Worm (Caenorhabditis elegans) whole organism, young adult: Measurements from ENCODE around the gene C13A10.1.

Experiments used
- B0035.1 ChIP-seq: sonication (generic microtip); optimal IDR thresholded peaks from 2 replicates; lab custom pipeline; 2016; ENCODE audit warnings: missing genetic modification characterization, mild to moderate bottlenecking, missing compliant biosample characterization, missing genotype, missing genetic modification reagents
- B0336.3 ChIP-seq: fragments of 200-800 bp; sonication (Bioruptor generic); IDR thresholded peaks from 2 replicates; pipeline ENCODE4 v1.3.6; 2022; ENCODE audit warnings: missing genetic modification characterization, missing compliant biosample characterization
- C17E4.6 ChIP-seq: fragments of 200-800 bp; sonication (Bioruptor generic); IDR thresholded peaks from 2 replicates; pipeline ENCODE4 v1.3.6; 2022; ENCODE audit warnings: missing genetic modification reagents, missing genetic modification characterization, missing compliant biosample characterization
- F23B12.7 ChIP-seq: sonication (generic microtip); optimal IDR thresholded peaks from 2 replicates; lab custom pipeline; 2017; ENCODE audit warnings: missing genetic modification characterization, mild to moderate bottlenecking, missing compliant biosample characterization, antibody characterized with exemption, moderate library complexity; ENCODE audit not compliant: insufficient read depth
- F57A8.1 ChIP-seq: fragments of 200-800 bp; sonication (Bioruptor generic); optimal IDR thresholded peaks from 2 replicates; lab custom pipeline; 2018; ENCODE audit warnings: mild to moderate bottlenecking, missing genetic modification characterization, moderate library complexity, missing compliant biosample characterization
- F57C9.4 ChIP-seq: sonication (generic microtip); optimal IDR thresholded peaks from 2 replicates; lab custom pipeline; 2017; ENCODE audit warnings: mild to moderate bottlenecking, missing genetic modification characterization, missing compliant biosample characterization
- K11D2.4 ChIP-seq: fragments of 200-800 bp; sonication (Bioruptor generic); IDR thresholded peaks from 2 replicates; pipeline ENCODE4 v1.3.6; 2022; ENCODE audit warnings: missing genetic modification reagents, missing genetic modification characterization, missing compliant biosample characterization
- K12H6.12 ChIP-seq: fragments of 200-800 bp; sonication (Bioruptor generic); optimal IDR thresholded peaks from 2 replicates; lab custom pipeline; 2018; ENCODE audit warnings: mild to moderate bottlenecking, missing genetic modification characterization, missing compliant biosample characterization
- T26A5.8 ChIP-seq: sonication (generic microtip); optimal IDR thresholded peaks from 2 replicates; lab custom pipeline; 2016; ENCODE audit warnings: missing genetic modification characterization, missing compliant biosample characterization
- Y53F4B.3 ChIP-seq: fragments of 200-800 bp; sonication (Bioruptor generic); IDR thresholded peaks from 2 replicates; pipeline ENCODE4 v1.3.6; 2022; ENCODE audit warnings: missing genetic modification reagents, missing genetic modification characterization, missing compliant biosample characterization
- Y67H2A.10 ChIP-seq: fragments of 200-800 bp; sonication (Bioruptor generic); conservative IDR thresholded peaks from 2 replicates; pipeline ENCODE4 v1.3.6; 2022; ENCODE audit warnings: missing genetic modification reagents, missing genetic modification characterization, missing compliant biosample characterization
- Y79H2A.3 ChIP-seq: fragments of 200-800 bp; sonication (Bioruptor generic); conservative IDR thresholded peaks from 2 replicates; pipeline ENCODE4 v1.3.6; 2022; ENCODE audit warnings: missing genetic modification reagents, missing genetic modification characterization, missing compliant biosample characterization
- ZK185.1 ChIP-seq: sonication (generic microtip); optimal IDR thresholded peaks from 2 replicates; lab custom pipeline; 2016; ENCODE audit warnings: mild to moderate bottlenecking, missing genetic modification characterization, missing compliant biosample characterization; ENCODE audit not compliant: poor library complexity, severe bottlenecking
- aptf-2 ChIP-seq: fragments of 200-800 bp; sonication (Bioruptor generic); conservative IDR thresholded peaks from 2 replicates; pipeline ENCODE4 v1.3.6; 2022; ENCODE audit warnings: missing genetic modification reagents, missing genetic modification characterization, missing compliant biosample characterization
- athp-1 ChIP-seq: sonication (generic microtip); optimal IDR thresholded peaks from 2 replicates; lab custom pipeline; 2017; ENCODE audit warnings: mild to moderate bottlenecking, missing genetic modification characterization, missing compliant biosample characterization
- attf-3 ChIP-seq: fragments of 200-800 bp; sonication (Bioruptor generic); conservative IDR thresholded peaks from 2 replicates; pipeline ENCODE4 v1.3.6; 2022; ENCODE audit warnings: missing genetic modification reagents, missing genetic modification characterization, missing compliant biosample characterization
- bed-1 ChIP-seq: fragments of 200-800 bp; sonication (Bioruptor generic); IDR thresholded peaks from 2 replicates; pipeline ENCODE4 v1.3.6; 2022; ENCODE audit warnings: missing genetic modification reagents, missing genetic modification characterization, missing compliant biosample characterization
- bed-2 ChIP-seq: fragments of 200-800 bp; sonication (Bioruptor generic); IDR thresholded peaks from 2 replicates; pipeline ENCODE4 v1.3.6; 2022; ENCODE audit warnings: missing genetic modification reagents, missing genetic modification characterization, missing compliant biosample characterization
- chd-7 ChIP-seq: sonication (generic microtip); optimal IDR thresholded peaks from 2 replicates; lab custom pipeline; 2016; ENCODE audit warnings: mild to moderate bottlenecking, missing genetic modification characterization, moderate library complexity, missing compliant biosample characterization
- efl-1 ChIP-seq: fragments of 150-350 bp; optimal IDR thresholded peaks from 2 replicates; lab custom pipeline; 2014; ENCODE audit warnings: missing biosample characterization, missing genetic modification reagents, missing genetic modification characterization
- egl-44 ChIP-seq: fragments of 200-800 bp; sonication (Bioruptor generic); IDR thresholded peaks from 2 replicates; pipeline ENCODE4 v1.3.6; 2022; ENCODE audit warnings: missing genetic modification reagents, missing genetic modification characterization, missing compliant biosample characterization
- egrh-3 ChIP-seq: fragments of 200-800 bp; sonication (Bioruptor generic); IDR thresholded peaks from 2 replicates; pipeline ENCODE4 v1.3.6; 2022; ENCODE audit warnings: missing genetic modification reagents, missing genetic modification characterization, missing compliant biosample characterization
- fkh-3 ChIP-seq: sonication (generic microtip); optimal IDR thresholded peaks from 2 replicates; lab custom pipeline; 2016; ENCODE audit warnings: mild to moderate bottlenecking, missing genetic modification characterization, missing compliant biosample characterization
- hmg-20 ChIP-seq: fragments of 200-800 bp; sonication (Bioruptor generic); IDR thresholded peaks from 2 replicates; pipeline ENCODE4 v1.3.6; 2022; ENCODE audit warnings: missing genetic modification reagents, missing genetic modification characterization, missing compliant biosample characterization
- hrde-1 ChIP-seq: sonication (generic microtip); optimal IDR thresholded peaks from 2 replicates; lab custom pipeline; 2016; ENCODE audit warnings: missing genetic modification characterization, mild to moderate bottlenecking, missing compliant biosample characterization, moderate library complexity, missing genotype, missing genetic modification reagents, borderline replicate concordance
- lin-35 ChIP-seq, 3 experiments: fragments of 150-350 bp in 2 of 3; sonication (generic microtip) in 1 of 3; optimal IDR thresholded peaks; 2 replicates each; lab custom pipeline; 2014 to 2018; ENCODE audit warnings: missing biosample characterization in 3 of 3, missing genetic modification characterization in 3 of 3, missing genetic modification reagents in 3 of 3
- lin-54 ChIP-seq: fragments of 200-800 bp; sonication (Bioruptor generic); optimal IDR thresholded peaks from 2 replicates; lab custom pipeline; 2018; ENCODE audit warnings: mild to moderate bottlenecking, missing genetic modification characterization, missing compliant biosample characterization
- madf-10 ChIP-seq: sonication (generic microtip); optimal IDR thresholded peaks from 2 replicates; lab custom pipeline; 2016; ENCODE audit warnings: mild to moderate bottlenecking, missing genetic modification characterization, missing compliant biosample characterization
- madf-3 ChIP-seq: fragments of 200-800 bp; sonication (Bioruptor generic); IDR thresholded peaks from 2 replicates; pipeline ENCODE4 v1.3.6; 2022; ENCODE audit warnings: missing genetic modification reagents, missing genetic modification characterization, missing compliant biosample characterization
- madf-8 ChIP-seq: fragments of 200-800 bp; sonication (Bioruptor generic); conservative IDR thresholded peaks from 2 replicates; pipeline ENCODE4 v1.3.6; 2022; ENCODE audit warnings: missing genetic modification reagents, missing genetic modification characterization, missing compliant biosample characterization
- mxl-1 ChIP-seq: sonication (generic microtip); optimal IDR thresholded peaks from 2 replicates; lab custom pipeline; 2016; ENCODE audit warnings: missing genetic modification characterization, missing compliant biosample characterization
- nfya-1 ChIP-seq: sonication (generic microtip); optimal IDR thresholded peaks from 2 replicates; lab custom pipeline; 2017; ENCODE audit warnings: antibody characterized with exemption, missing compliant biosample characterization, missing genetic modification characterization, borderline replicate concordance; ENCODE audit not compliant: insufficient read depth
- nfyb-1 ChIP-seq: fragments of 200-800 bp; sonication (Bioruptor generic); IDR thresholded peaks from 2 replicates; pipeline ENCODE4 v1.3.6; 2022; ENCODE audit warnings: missing genetic modification reagents, missing genetic modification characterization, missing compliant biosample characterization
- nhr-120 ChIP-seq: fragments of 200-800 bp; sonication (Bioruptor generic); IDR thresholded peaks from 2 replicates; pipeline ENCODE4 v1.3.6; 2022; ENCODE audit warnings: missing genetic modification characterization, missing compliant biosample characterization
- nhr-179 ChIP-seq: sonication (generic microtip); optimal IDR thresholded peaks from 2 replicates; lab custom pipeline; 2016; ENCODE audit warnings: mild to moderate bottlenecking, missing genetic modification characterization, missing compliant biosample characterization
- nhr-80 ChIP-seq: sonication (generic microtip); optimal IDR thresholded peaks from 2 replicates; lab custom pipeline; 2016; ENCODE audit warnings: missing genetic modification characterization, missing compliant biosample characterization
- nhr-90 ChIP-seq: sonication (generic microtip); optimal IDR thresholded peaks from 2 replicates; lab custom pipeline; 2016; ENCODE audit warnings: missing genotype, mild to moderate bottlenecking, missing genetic modification characterization, missing compliant biosample characterization
- pha-4 ChIP-seq: fragments of 150-350 bp; sonication (generic microtip); optimal IDR thresholded peaks from 2 replicates; lab custom pipeline; 2014; ENCODE audit warnings: missing biosample characterization, missing genetic modification reagents, missing genetic modification characterization
- sea-2 ChIP-seq: fragments of 200-800 bp; sonication (Bioruptor generic); IDR thresholded peaks from 2 replicates; pipeline ENCODE4 v1.3.6; 2022; ENCODE audit warnings: missing genetic modification characterization, missing compliant biosample characterization
- snpc-4 ChIP-seq, 5 experiments: fragments of 150-350 bp in 1 of 5; sonication (generic microtip) in 4 of 5; optimal IDR thresholded peaks; 2 replicates each; lab custom pipeline; 2014 to 2018; ENCODE audit warnings: missing genetic modification characterization in 5 of 5, missing biosample characterization in 3 of 5, antibody characterized with exemption in 2 of 5, mild to moderate bottlenecking in 2 of 5, missing compliant biosample characterization in 2 of 5, missing genotype in 2 of 5, moderate library complexity in 2 of 5, missing genetic modification reagents in 1 of 5
- somi-1 ChIP-seq: fragments of 200-800 bp; sonication (Bioruptor generic); optimal IDR thresholded peaks from 2 replicates; lab custom pipeline; 2018; ENCODE audit warnings: mild to moderate bottlenecking, missing genetic modification characterization, missing compliant biosample characterization
- sptf-2 ChIP-seq: fragments of 200-800 bp; sonication (Bioruptor generic); optimal IDR thresholded peaks from 2 replicates; lab custom pipeline; 2018; ENCODE audit warnings: mild to moderate bottlenecking, missing genetic modification characterization, missing compliant biosample characterization
- unc-130 ChIP-seq: sonication (generic microtip); optimal IDR thresholded peaks from 2 replicates; lab custom pipeline; 2016; ENCODE audit warnings: missing genetic modification reagents, missing genetic modification characterization, missing compliant biosample characterization
- xnd-1 ChIP-seq: sonication (generic microtip); optimal IDR thresholded peaks from 2 replicates; lab custom pipeline; 2016; ENCODE audit warnings: missing genotype, missing genetic modification reagents, missing genetic modification characterization, missing compliant biosample characterization
- zim-3 ChIP-seq: sonication (generic microtip); optimal IDR thresholded peaks from 2 replicates; lab custom pipeline; 2017; ENCODE audit warnings: mild to moderate bottlenecking, missing genetic modification characterization, moderate library complexity, missing compliant biosample characterization
- ztf-18 ChIP-seq: sonication (generic microtip); optimal IDR thresholded peaks from 2 replicates; lab custom pipeline; 2016; ENCODE audit warnings: missing genotype, mild to moderate bottlenecking, missing genetic modification characterization, missing compliant biosample characterization
- ztf-22 ChIP-seq: fragments of 200-800 bp; sonication (Bioruptor generic); optimal IDR thresholded peaks from 2 replicates; lab custom pipeline; 2018; ENCODE audit warnings: mild to moderate bottlenecking, missing genetic modification characterization, moderate library complexity, missing compliant biosample characterization
- ztf-28 ChIP-seq: fragments of 200-800 bp; sonication (Bioruptor generic); IDR thresholded peaks from 2 replicates; pipeline ENCODE4 v1.3.6; 2022; ENCODE audit warnings: missing genetic modification reagents, missing genetic modification characterization, missing compliant biosample characterization

Gene C13A10.1

ce11 chrII:1323190-1323651 lies 32.2 kb downstream of the C13A10.1 start (continued):
- TF ChIP-seq ztf-18 (tag; lab: Kevin White, UChicago) = no peak
- TF ChIP-seq F23B12.7 (tag; lab: Kevin White, UChicago) = no peak
- TF ChIP-seq sea-2 (GFP tag; lab: Robert Waterston, UW) = no peak
- no peak for TF ChIP-seq pha-4
- TF ChIP-seq attf-3 (GFP tag; lab: Robert Waterston, UW) = no peak
- no peak for TF ChIP-seq somi-1 (GFP tag; lab: Kevin White, UChicago)
- no peak for TF ChIP-seq madf-10
- peak; percentile 89 for TF ChIP-seq hrde-1 (tag; lab: Kevin White, UChicago)
- TF ChIP-seq Y79H2A.3 (GFP tag; lab: Robert Waterston, UW) = no peak
- TF ChIP-seq ZK185.1 = no peak
- TF ChIP-seq ztf-22 (GFP tag; lab: Kevin White, UChicago) = peak; percentile 7
- TF ChIP-seq lin-35 (GFP tag; optimal IDR thresholded peaks at IDR 0.05; lab: Kevin White, UChicago) = no peak
- TF ChIP-seq nhr-179 = no peak
- TF ChIP-seq madf-3 = 0 out of 2 replicates have a peak, but pooled peaks have one; percentile 60
- no peak for TF ChIP-seq Y53F4B.3
- no peak for TF ChIP-seq nhr-120 (GFP tag; lab: Robert Waterston, UW)
- TF ChIP-seq bed-2 (GFP tag; lab: Robert Waterston, UW) = no peak
- no peak for TF ChIP-seq K11D2.4 (GFP tag; lab: Robert Waterston, UW)
- no peak for TF ChIP-seq zim-3 (tag; lab: Kevin White, UChicago)
- TF ChIP-seq K12H6.12 (tag; lab: Kevin White, UChicago) = peak; percentile 56
- no peak for TF ChIP-seq nfya-1 (tag; lab: Kevin White, UChicago)
- TF ChIP-seq egl-44 (GFP tag; lab: Robert Waterston, UW) = no peak
- peak; percentile 62 for TF ChIP-seq unc-130 (GFP tag; lab: Kevin White, UChicago)
- TF ChIP-seq lin-54 (GFP tag; lab: Kevin White, UChicago) = no peak
- TF ChIP-seq madf-8 (GFP tag; lab: Robert Waterston, UW) = no peak
- no peak for TF ChIP-seq F57A8.1
- peak; percentile 40 for TF ChIP-seq xnd-1 (tag; lab: Kevin White, UChicago)
- peak; percentile 43 for TF ChIP-seq chd-7
- TF ChIP-seq mxl-1 (tag; lab: Kevin White, UChicago) = no peak
- TF ChIP-seq aptf-2 = no peak
- TF ChIP-seq sptf-2 (GFP tag; lab: Kevin White, UChicago) = no peak
- TF ChIP-seq B0035.1 (tag; lab: Kevin White, UChicago) = no peak
- no peak for TF ChIP-seq bed-1 (GFP tag; lab: Robert Waterston, UW)
- no peak for TF ChIP-seq ztf-28 (GFP tag; lab: Robert Waterston, UW)
- TF ChIP-seq athp-1 (tag; lab: Kevin White, UChicago) = peak; percentile 89
- no peak for TF ChIP-seq hmg-20 (GFP tag; lab: Robert Waterston, UW)
- no peak for TF ChIP-seq nhr-80 (tag; lab: Kevin White, UChicago)
- TF ChIP-seq T26A5.8 = peak; percentile 64
- peak; percentile 77; the same call in 1 of the 2 replicates for TF ChIP-seq egrh-3
- no peak for TF ChIP-seq nhr-90 (tag; lab: Kevin White, UChicago)
- no peak for TF ChIP-seq C17E4.6 (GFP tag; lab: Robert Waterston, UW)
- peak; percentile 47 for TF ChIP-seq fkh-3 (tag; lab: Kevin White, UChicago)
- no peak for TF ChIP-seq F57C9.4 (tag; lab: Kevin White, UChicago)
- no peak for TF ChIP-seq efl-1 (GFP tag; lab: Kevin White, UChicago)
- TF ChIP-seq B0336.3 (GFP tag; lab: Robert Waterston, UW) = peak; percentile 95
- no peak for TF ChIP-seq snpc-4 (GFP tag; optimal IDR thresholded peaks at IDR 0.05; lab: Kevin White, UChicago)
- peak in 2 of 4 experiments; percentile 20 to 46 for TF ChIP-seq snpc-4 (tag; optimal IDR thresholded peaks at IDR 0.05; lab: Kevin White, UChicago)
- no peak for TF ChIP-seq Y67H2A.10 (GFP tag; lab: Robert Waterston, UW)
- no peak for TF ChIP-seq nfyb-1 (GFP tag; lab: Robert Waterston, UW)
